Fruit fly (Drosophila melanogaster) whole organism, embryonic: ENCODE results near the gene CG33773.

Experiments used
- Adf1 ChIP-seq: fragments of 200-800 bp; sonication (Bioruptor generic); IDR thresholded peaks from 2 replicates; pipeline ENCODE4 v1.3.6; 2022; ENCODE audit warnings: missing biosample characterization, missing genetic modification characterization
- BEAF-32 ChIP-seq: fragments of 200-800 bp; sonication (Bioruptor generic); optimal IDR thresholded peaks from 3 replicates; lab custom pipeline; 2017; ENCODE audit warnings: missing biosample characterization, missing genetic modification characterization, mild to moderate bottlenecking, moderate library complexity, missing genetic modification reagents
- Bteb2 ChIP-seq: fragments of 200-800 bp; sonication (Bioruptor generic); optimal IDR thresholded peaks from 2 replicates; lab custom pipeline; 2016; ENCODE audit warnings: missing biosample characterization, missing genetic modification characterization
- C15 ChIP-seq: fragments of 200-800 bp; sonication (Bioruptor generic); IDR thresholded peaks from 3 replicates; pipeline ENCODE4 v1.3.6; 2022; ENCODE audit warnings: missing biosample characterization, missing genetic modification characterization
- CG10274 ChIP-seq: fragments of 200-800 bp; sonication (Bioruptor generic); optimal IDR thresholded peaks from 3 replicates; lab custom pipeline; 2017; ENCODE audit warnings: missing biosample characterization, mild to moderate bottlenecking, missing genetic modification characterization
- CG11093 ChIP-seq: fragments of 200-800 bp; sonication (Bioruptor generic); IDR thresholded peaks from 3 replicates; pipeline ENCODE4 v1.3.6; 2022; ENCODE audit warnings: missing biosample characterization, missing genetic modification characterization
- CG14667 ChIP-seq: fragments of 200-800 bp; sonication (Bioruptor generic); IDR thresholded peaks from 2 replicates; pipeline ENCODE4 v1.3.6; 2022; ENCODE audit warnings: missing biosample characterization, missing genetic modification characterization
- CG14965 ChIP-seq: fragments of 200-800 bp; sonication (Bioruptor generic); optimal IDR thresholded peaks from 2 replicates; lab custom pipeline; 2016; ENCODE audit warnings: missing biosample characterization, missing genetic modification characterization, borderline replicate concordance
- CG16779 ChIP-seq: fragments of 200-800 bp; sonication (Bioruptor generic); IDR thresholded peaks from 2 replicates; pipeline ENCODE4 v1.3.6; 2022; ENCODE audit warnings: missing biosample characterization, missing genetic modification characterization
- CG17361 ChIP-seq: fragments of 200-800 bp; sonication (Bioruptor generic); IDR thresholded peaks from 3 replicates; pipeline ENCODE4 v1.3.6; 2022; ENCODE audit warnings: missing biosample characterization, missing genetic modification characterization
- CG2678 ChIP-seq: fragments of 200-800 bp; sonication (Bioruptor generic); optimal IDR thresholded peaks from 3 replicates; lab custom pipeline; 2019; ENCODE audit warnings: missing biosample characterization, mild to moderate bottlenecking, missing genetic modification characterization, moderate library complexity
- CG2875 ChIP-seq: fragments of 200-800 bp; sonication (Bioruptor generic); optimal IDR thresholded peaks from 2 replicates; lab custom pipeline; 2017; ENCODE audit warnings: missing biosample characterization, mild to moderate bottlenecking, missing genetic modification characterization, missing genetic modification reagents
- CG30403 ChIP-seq: fragments of 200-800 bp; sonication (Bioruptor generic); optimal IDR thresholded peaks from 3 replicates; lab custom pipeline; 2016; ENCODE audit warnings: missing biosample characterization, missing genetic modification characterization
- CG42726 ChIP-seq: fragments of 200-800 bp; sonication (Bioruptor generic); IDR thresholded peaks from 2 replicates; pipeline ENCODE4 v1.3.6; 2022; ENCODE audit warnings: missing biosample characterization, missing genetic modification characterization; ENCODE audit not compliant: partially characterized antibody
- CG4282 ChIP-seq: fragments of 200-800 bp; sonication (Bioruptor generic); optimal IDR thresholded peaks from 2 replicates; lab custom pipeline; 2016; ENCODE audit warnings: missing biosample characterization, missing genetic modification characterization
- CG4424 ChIP-seq: fragments of 200-800 bp; sonication (Bioruptor generic); optimal IDR thresholded peaks from 3 replicates; lab custom pipeline; 2016; ENCODE audit warnings: missing biosample characterization, missing genetic modification characterization
- CG6254 ChIP-seq: fragments of 200-800 bp; sonication (Bioruptor generic); optimal IDR thresholded peaks from 3 replicates; lab custom pipeline; 2017; ENCODE audit warnings: mild to moderate bottlenecking, missing biosample characterization, missing genetic modification reagents, missing genetic modification characterization
- CG7839 ChIP-seq: fragments of 200-800 bp; sonication (Bioruptor generic); optimal IDR thresholded peaks from 3 replicates; lab custom pipeline; 2018; ENCODE audit warnings: missing biosample characterization, mild to moderate bottlenecking, missing genetic modification characterization, moderate library complexity
- CG9215 ChIP-seq: fragments of 200-800 bp; sonication (Bioruptor generic); IDR thresholded peaks from 2 replicates; pipeline ENCODE4 v1.3.6; 2022; ENCODE audit warnings: missing biosample characterization, missing genetic modification characterization
- CoRest ChIP-seq: fragments of 200-800 bp; sonication (Bioruptor generic); optimal IDR thresholded peaks from 3 replicates; lab custom pipeline; 2018; ENCODE audit warnings: missing biosample characterization, mild to moderate bottlenecking, missing genetic modification characterization, moderate library complexity
- GATAe ChIP-seq: fragments of 200-800 bp; sonication (Bioruptor generic); conservative IDR thresholded peaks from 2 replicates; pipeline ENCODE4 v1.3.6; 2022; ENCODE audit warnings: missing biosample characterization, missing genetic modification characterization
- HHEX ChIP-seq: fragments of 200-800 bp; sonication (Bioruptor generic); optimal IDR thresholded peaks from 3 replicates; lab custom pipeline; 2017; ENCODE audit warnings: missing biosample characterization, mild to moderate bottlenecking, missing genetic modification characterization, missing genetic modification reagents
- HLH54F ChIP-seq: fragments of 200-800 bp; sonication (Bioruptor generic); optimal IDR thresholded peaks from 3 replicates; lab custom pipeline; 2016; ENCODE audit warnings: missing biosample characterization, missing genetic modification characterization
- HmgD ChIP-seq: fragments of 200-800 bp; sonication (Bioruptor generic); optimal IDR thresholded peaks from 3 replicates; lab custom pipeline; 2016; ENCODE audit warnings: missing biosample characterization, missing genetic modification characterization
- MESR4 ChIP-seq: fragments of 200-800 bp; sonication (Bioruptor generic); optimal IDR thresholded peaks from 2 replicates; lab custom pipeline; 2018; ENCODE audit warnings: missing biosample characterization, mild to moderate bottlenecking, missing genetic modification characterization, moderate library complexity
- NK7.1 ChIP-seq: fragments of 200-800 bp; sonication (Bioruptor generic); optimal IDR thresholded peaks from 3 replicates; lab custom pipeline; 2016; ENCODE audit warnings: missing biosample characterization, missing genetic modification characterization
- Oli ChIP-seq: fragments of 200-800 bp; sonication (Bioruptor generic); optimal IDR thresholded peaks from 2 replicates; lab custom pipeline; 2018; ENCODE audit warnings: missing biosample characterization, mild to moderate bottlenecking, missing genetic modification characterization, moderate library complexity
- Sin3A ChIP-seq: fragments of >200 bp; optimal IDR thresholded peaks from 2 replicates; lab custom pipeline; 2018
- Sox102F ChIP-seq: fragments of 200-800 bp; sonication (Bioruptor generic); optimal IDR thresholded peaks from 2 replicates; lab custom pipeline; 2018; ENCODE audit warnings: missing biosample characterization, mild to moderate bottlenecking, missing genetic modification characterization, moderate library complexity
- al ChIP-seq: fragments of 200-800 bp; sonication (Bioruptor generic); IDR thresholded peaks from 2 replicates; pipeline ENCODE4 v1.3.6; 2022; ENCODE audit warnings: missing biosample characterization, missing genetic modification characterization
- ato ChIP-seq: fragments of 200-800 bp; sonication (Bioruptor generic); IDR thresholded peaks from 2 replicates; pipeline ENCODE4 v1.3.6; 2022; ENCODE audit warnings: missing biosample characterization, missing genetic modification characterization; ENCODE audit not compliant: partially characterized antibody
- cas ChIP-seq: fragments of 200-800 bp; sonication (Bioruptor generic); IDR thresholded peaks from 2 replicates; pipeline ENCODE4 v1.3.6; 2022; ENCODE audit warnings: missing biosample characterization, missing genetic modification characterization
- chif ChIP-seq, 2 experiments: fragments of 200-800 bp; sonication (Bioruptor generic); optimal IDR thresholded peaks; 3 replicates each; lab custom pipeline; 2016; ENCODE audit warnings: missing biosample characterization in 2 of 2, missing genetic modification characterization in 2 of 2
- crol ChIP-seq: fragments of 200-800 bp; sonication (Bioruptor generic); IDR thresholded peaks from 2 replicates; pipeline ENCODE4 v1.3.6; 2022; ENCODE audit warnings: missing biosample characterization, missing genetic modification characterization
- danr ChIP-seq: fragments of 200-800 bp; sonication (Bioruptor generic); IDR thresholded peaks from 2 replicates; pipeline ENCODE4 v1.3.6; 2022; ENCODE audit warnings: missing biosample characterization, missing genetic modification characterization
- en ChIP-seq: fragments of 200-800 bp; sonication (Bioruptor generic); optimal IDR thresholded peaks from 2 replicates; lab custom pipeline; 2016; ENCODE audit warnings: missing biosample characterization, missing genetic modification characterization
- exex ChIP-seq: fragments of 200-800 bp; sonication (Bioruptor generic); optimal IDR thresholded peaks from 4 replicates; lab custom pipeline; 2018; ENCODE audit warnings: missing biosample characterization, mild to moderate bottlenecking, missing genetic modification characterization, moderate library complexity
- fd96Cb ChIP-seq: fragments of 200-800 bp; sonication (Bioruptor generic); optimal IDR thresholded peaks from 2 replicates; lab custom pipeline; 2018; ENCODE audit warnings: missing biosample characterization, mild to moderate bottlenecking, missing genetic modification characterization, moderate library complexity
- gce ChIP-seq: fragments of 200-800 bp; sonication (Bioruptor generic); IDR thresholded peaks from 3 replicates; pipeline ENCODE4 v1.3.6; 2022; ENCODE audit warnings: missing biosample characterization, missing genetic modification characterization
- gro ChIP-seq: fragments of 200-800 bp; sonication (Bioruptor generic); optimal IDR thresholded peaks from 2 replicates; lab custom pipeline; 2016; ENCODE audit warnings: missing biosample characterization, missing genetic modification characterization
- hbn ChIP-seq: fragments of 200-800 bp; sonication (Bioruptor generic); IDR thresholded peaks from 2 replicates; pipeline ENCODE4 v1.3.6; 2022; ENCODE audit warnings: missing biosample characterization, missing genetic modification characterization; ENCODE audit not compliant: partially characterized antibody
- insv ChIP-seq, 2 experiments: fragments of 200-800 bp; sonication (Bioruptor generic); optimal IDR thresholded peaks; 3 replicates each; lab custom pipeline; 2016 to 2018; ENCODE audit warnings: missing biosample characterization in 2 of 2, missing genetic modification characterization in 2 of 2
- jumu ChIP-seq: fragments of 200-800 bp; sonication (Bioruptor generic); optimal IDR thresholded peaks from 3 replicates; lab custom pipeline; 2016; ENCODE audit warnings: missing biosample characterization, missing genetic modification characterization
- ken ChIP-seq: fragments of 200-800 bp; sonication (Bioruptor generic); IDR thresholded peaks from 3 replicates; pipeline ENCODE4 v1.3.6; 2022; ENCODE audit warnings: missing biosample characterization, missing genetic modification characterization
- pita ChIP-seq: fragments of 200-800 bp; sonication (Bioruptor generic); optimal IDR thresholded peaks from 2 replicates; lab custom pipeline; 2017; ENCODE audit warnings: missing biosample characterization, mild to moderate bottlenecking, missing genetic modification characterization
- sd ChIP-seq: fragments of 200-800 bp; sonication (Bioruptor generic); optimal IDR thresholded peaks from 3 replicates; lab custom pipeline; 2018; ENCODE audit warnings: missing biosample characterization, mild to moderate bottlenecking, missing genetic modification characterization, moderate library complexity
- sim ChIP-seq: fragments of 200-800 bp; sonication (Bioruptor generic); IDR thresholded peaks from 2 replicates; pipeline ENCODE4 v1.3.6; 2022; ENCODE audit warnings: missing biosample characterization, missing genetic modification characterization
- trh ChIP-seq: fragments of 200-800 bp; sonication (Bioruptor generic); optimal IDR thresholded peaks from 2 replicates; lab custom pipeline; 2016; ENCODE audit warnings: missing biosample characterization, missing genetic modification characterization
- unc-4 ChIP-seq: fragments of 200-800 bp; sonication (Bioruptor generic); IDR thresholded peaks from 2 replicates; pipeline ENCODE4 v1.3.6; 2022; ENCODE audit warnings: missing biosample characterization, missing genetic modification characterization; ENCODE audit not compliant: partially characterized antibody
- zen2 ChIP-seq: fragments of 200-800 bp; sonication (Bioruptor generic); IDR thresholded peaks from 3 replicates; pipeline ENCODE4 v1.3.6; 2022; ENCODE audit warnings: missing biosample characterization, missing genetic modification characterization; ENCODE audit not compliant: partially characterized antibody

CG33773 gene

DNA sequence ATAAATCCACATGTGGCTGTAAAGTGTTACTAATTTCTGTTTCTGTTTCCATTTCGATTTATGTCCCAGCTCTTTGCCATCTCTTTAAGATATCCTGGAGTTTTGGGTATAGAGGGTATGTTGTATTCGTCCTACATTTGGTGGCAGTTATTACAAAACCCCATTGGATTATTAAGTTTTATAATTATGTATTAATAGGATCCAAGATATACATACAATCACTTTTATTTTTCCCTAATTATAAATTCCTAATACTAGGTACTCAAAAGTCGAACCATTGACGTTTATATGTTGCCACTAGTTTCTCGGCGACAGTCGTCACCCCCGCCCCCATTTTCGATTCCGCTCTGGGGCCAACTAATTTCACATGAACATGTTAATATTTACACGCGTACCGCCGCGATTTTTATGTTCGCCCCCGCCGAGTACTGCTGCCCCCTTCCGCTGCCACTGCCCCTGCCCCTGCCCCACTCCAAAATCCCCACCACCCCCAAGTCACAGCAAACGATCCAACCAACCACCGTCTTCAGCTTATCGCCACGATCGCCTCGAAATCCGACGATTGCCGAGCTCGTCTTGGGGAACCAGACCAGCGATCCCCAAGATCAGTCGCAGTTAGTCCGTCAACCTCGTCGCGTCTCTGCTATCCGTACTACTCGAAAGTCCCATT, 29.6 kb downstream of the CG33773 start, which contains the start of gene Sox100B (continued):
- TF ChIP-seq chif (GFP tag; optimal IDR thresholded peaks at IDR 0.05; lab: Kevin White, UChicago) (peak; percentile 52 to 59), CG6254 (peak; percentile 56), en (no peak), sd (tag; lab: Kevin White, UChicago) (no peak), jumu (peak; percentile 3), CG9215 (GFP tag; lab: Robert Waterston, UW) (peak; percentile 30; the same call in 1 of the 2 replicates), HLH54F (no peak), gce (0 out of 3 replicates have a peak, but pooled peaks have one; percentile 34), CG4424 (GFP tag; lab: Kevin White, UChicago) (peak; percentile 64), al (GFP tag; lab: Robert Waterston, UW) (no peak), Sox102F (GFP tag; lab: Kevin White, UChicago) (peak; percentile 66), Oli (peak; percentile 70), CG2875 (GFP tag; lab: Kevin White, UChicago) (no peak), crol (GFP tag; lab: Robert Waterston, UW) (peak; percentile 76), GATAe (GFP tag; lab: Robert Waterston, UW) (no peak), ken (0 out of 3 replicates have a peak, but pooled peaks have one; percentile 22), CG7839 (tag; lab: Kevin White, UChicago) (peak; percentile 78), HmgD (GFP tag; lab: Kevin White, UChicago) (no peak), insv (GFP tag; optimal IDR thresholded peaks at IDR 0.05; lab: Kevin White, UChicago) (no peak), CG42726 (GFP tag; lab: Robert Waterston, UW) (no peak), gro (no peak), ato (no peak), zen2 (GFP tag; lab: Robert Waterston, UW) (no peak), sim (GFP tag; lab: Robert Waterston, UW) (no peak; the same call in 1 of the 2 replicates), MESR4 (GFP tag; lab: Kevin White, UChicago) (no peak), BEAF-32 (no peak), trh (GFP tag; lab: Kevin White, UChicago) (no peak), CG2678 (tag; lab: Kevin White, UChicago) (peak; percentile 71), CG16779 (GFP tag; lab: Robert Waterston, UW) (no peak), CG14965 (GFP tag; lab: Kevin White, UChicago) (no peak), CG11093 (GFP tag; lab: Robert Waterston, UW) (0 out of 3 replicates have a peak, but pooled peaks have one; percentile 49), hbn (GFP tag; lab: Robert Waterston, UW) (no peak), CG10274 (GFP tag; lab: Kevin White, UChicago) (no peak), unc-4 (GFP tag; lab: Robert Waterston, UW) (no peak), exex (tag; lab: Kevin White, UChicago) (no peak), Adf1 (GFP tag; lab: Robert Waterston, UW) (no peak), CoRest (tag; lab: Kevin White, UChicago) (peak; percentile 75), Sin3A (no peak), pita (GFP tag; lab: Kevin White, UChicago) (no peak), CG30403 (GFP tag; lab: Kevin White, UChicago) (peak; percentile 56), cas (GFP tag; lab: Robert Waterston, UW) (no peak), fd96Cb (tag; lab: Kevin White, UChicago) (peak; percentile 78), NK7.1 (no peak), CG14667 (GFP tag; lab: Robert Waterston, UW) (no peak; the same call in 1 of the 2 replicates), HHEX (GFP tag; lab: Kevin White, UChicago) (peak; percentile 16), Bteb2 (GFP tag; lab: Kevin White, UChicago) (no peak), CG4282 (GFP tag; lab: Kevin White, UChicago) (no peak), CG17361 (peak; percentile 75), C15 (GFP tag; lab: Robert Waterston, UW) (no peak), danr (GFP tag; lab: Robert Waterston, UW) (no peak)
